Worm (Caenorhabditis elegans): ENCODE data around the gene fkh-5.
A peak's percentile ranks its signal among the peaks of the same experiment; 100 is the strongest.

Gene fkh-5

DNA sequence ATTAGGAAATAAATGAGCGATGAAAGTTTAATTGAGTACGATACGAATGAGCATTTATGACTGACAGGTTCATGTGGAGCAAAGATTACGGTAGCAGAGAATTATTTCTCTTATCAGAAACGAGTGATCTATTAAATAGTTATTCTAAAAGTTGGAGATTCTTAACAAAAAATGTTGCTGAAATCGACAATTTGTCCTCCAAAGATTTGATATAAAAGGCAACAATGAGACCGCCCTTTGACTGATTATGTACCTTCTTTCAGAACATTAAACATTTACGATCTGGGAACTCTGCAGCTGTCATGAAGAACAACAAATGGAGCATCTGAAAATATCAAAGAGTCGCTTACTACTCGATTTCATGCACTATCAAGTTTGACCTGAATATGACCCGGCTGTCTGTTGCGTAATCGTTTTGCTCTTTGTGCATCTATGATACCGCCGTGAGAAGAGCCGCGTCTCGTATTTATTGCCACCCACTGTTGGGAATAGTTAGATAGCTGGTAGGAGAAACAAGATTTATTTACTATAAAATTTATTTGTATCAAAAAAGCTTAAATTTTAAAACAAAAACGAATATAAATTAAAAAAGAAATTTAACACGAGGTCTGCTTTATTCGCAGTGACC is 34.8 kb upstream of the fkh-5 start, which contains the start of gene pal-1:
TSS of gene pal-1 (minus strand) at position 51 of the 628 bp plus-strand sequence.
- TF ChIP-seq nhr-2 (tag; optimal IDR thresholded peaks at IDR 0.05) (peak; percentile 53), bed-3 (GFP tag; optimal IDR thresholded peaks at IDR 0.05) (no peak), zip-8 (tag; optimal IDR thresholded peaks at IDR 0.05) (peak; percentile 60), mep-1 (tag; optimal IDR thresholded peaks at IDR 0.05) (no peak), pha-4 (tag; optimal IDR thresholded peaks at IDR 0.05) (no peak), sptf-1 (tag; optimal IDR thresholded peaks at IDR 0.05) (no peak), elt-1 (tag; optimal IDR thresholded peaks at IDR 0.05; ENCODE audit: borderline replicate concordance, insufficient read depth) (no peak), drap-1 (GFP tag; optimal IDR thresholded peaks at IDR 0.05) (no peak), mls-2 (tag; optimal IDR thresholded peaks at IDR 0.05) (no peak), nhr-237 (tag; optimal IDR thresholded peaks at IDR 0.05) (no peak), blmp-1 (tag; optimal IDR thresholded peaks at IDR 0.05) (no peak)

- TF ChIP-seq tbx-8 (GFP tag; optimal IDR thresholded peaks at IDR 0.05), result no peak
Observed at ce11 chrIII:4811195-4811594, 33.3 kb upstream of the fkh-5 start, which contains the start of gene C38D4.7. Gene C38D4.7, minus strand, starts transcription at chrIII:4811295.

DNA sequence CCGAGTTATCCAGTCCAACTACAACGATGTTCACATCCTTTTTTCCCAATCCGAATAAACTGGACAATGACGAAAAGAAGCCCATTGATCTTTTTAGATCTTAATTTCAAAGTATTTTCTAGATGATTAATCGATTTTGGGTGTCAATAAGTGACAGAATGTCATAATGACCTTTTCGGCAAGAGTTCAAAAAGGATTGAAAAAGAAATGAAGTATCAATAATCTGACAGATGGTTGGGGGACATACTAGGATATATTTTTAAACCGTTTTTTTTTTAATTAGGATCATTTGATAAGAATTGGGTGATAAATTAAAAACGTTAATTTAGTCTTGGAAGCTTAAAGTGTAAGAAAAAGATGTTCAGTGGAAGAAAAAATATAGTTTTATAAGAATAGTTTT is 29.7 kb upstream of the fkh-5 start, which contains the start of gene arl-6:
TSS of gene arl-6 (minus strand) at position 101 of the 400 bp plus-strand sequence.
- TF ChIP-seq flh-1 (GFP tag; optimal IDR thresholded peaks at IDR 0.05) (no peak), unc-39 (tag; optimal IDR thresholded peaks at IDR 0.05) (no peak), blmp-1 (tag; optimal IDR thresholded peaks at IDR 0.05) (no peak), zip-8 (tag; optimal IDR thresholded peaks at IDR 0.05) (no peak), unc-120 (tag; optimal IDR thresholded peaks at IDR 0.05; ENCODE audit: poor library complexity, severe bottlenecking) (no peak), nhr-2 (tag; optimal IDR thresholded peaks at IDR 0.05) (no peak), mab-5 (tag; optimal IDR thresholded peaks at IDR 0.05) (no peak), ceh-43 (GFP tag; optimal IDR thresholded peaks at IDR 0.05) (no peak), nhr-237 (tag; optimal IDR thresholded peaks at IDR 0.05) (no peak)

DNA sequence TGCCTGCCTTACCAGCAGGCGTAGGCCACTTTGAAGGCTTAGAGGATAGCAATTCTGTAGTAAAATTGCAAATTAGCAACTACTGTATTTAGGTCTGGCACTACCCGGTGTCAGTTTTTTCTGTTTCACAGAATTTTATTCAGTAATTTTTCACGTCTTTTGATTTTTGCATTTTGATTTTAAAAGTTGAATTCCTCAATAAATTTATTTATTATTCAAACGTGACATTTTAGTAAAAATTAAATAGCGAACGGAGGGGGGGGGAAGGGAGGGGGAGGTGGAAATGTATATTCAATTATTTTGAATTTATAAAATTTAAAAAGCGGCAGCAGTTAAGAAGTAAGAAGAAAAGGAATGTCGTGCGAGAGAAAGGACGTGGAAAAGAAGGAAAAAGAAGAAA is 27.2 kb upstream of the fkh-5 start, which contains the start of gene F26A1.4:
TSS of gene F26A1.4 (plus strand) at position 301 of the 400 bp plus-strand sequence.
- TF ChIP-seq bed-3 (GFP tag; optimal IDR thresholded peaks at IDR 0.05) (no peak), ceh-43 (GFP tag; optimal IDR thresholded peaks at IDR 0.05) (no peak)

DNA sequence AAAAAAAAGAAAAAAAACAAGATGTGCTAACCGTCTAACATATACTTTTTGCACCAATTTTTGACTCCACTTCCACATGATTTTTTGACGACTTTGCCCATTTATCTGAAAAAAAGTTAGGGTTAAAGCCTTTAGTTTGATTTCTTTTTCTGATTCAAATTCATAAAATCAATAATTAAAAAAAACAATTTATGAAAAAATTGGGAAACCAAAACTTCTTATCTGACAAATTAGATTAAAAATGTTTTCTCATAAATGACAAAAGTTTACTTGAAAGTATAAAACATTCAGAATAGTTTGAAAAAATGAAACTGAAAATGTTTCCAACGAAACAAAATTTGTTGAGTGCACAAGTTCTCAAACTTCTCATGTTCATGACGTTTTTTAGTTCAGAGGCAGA is 24.6 kb upstream of the fkh-5 start, which contains the start of gene F26A1.7:
TSS of gene F26A1.7 (minus strand) at position 101 of the 400 bp plus-strand sequence.
- TF ChIP-seq M03D4.4 (tag; optimal IDR thresholded peaks at IDR 0.05) (no peak), nhr-76 (tag; optimal IDR thresholded peaks at IDR 0.05) (no peak), snpc-4 (tag; optimal IDR thresholded peaks at IDR 0.05) (no peak), lsy-2 (tag; optimal IDR thresholded peaks at IDR 0.05) (no peak), nhr-12 (tag; optimal IDR thresholded peaks at IDR 0.05) (no peak), nhr-2 (tag; optimal IDR thresholded peaks at IDR 0.05) (no peak), blmp-1 (tag; optimal IDR thresholded peaks at IDR 0.05) (no peak), flh-1 (GFP tag; optimal IDR thresholded peaks at IDR 0.05) (no peak), hlh-1 (tag; optimal IDR thresholded peaks at IDR 0.05) (no peak), mls-2 (tag; optimal IDR thresholded peaks at IDR 0.05) (no peak), unc-120 (tag; optimal IDR thresholded peaks at IDR 0.05; ENCODE audit: poor library complexity, severe bottlenecking) (no peak), ceh-83 (GFP tag; optimal IDR thresholded peaks at IDR 0.05) (no peak), nhr-28 (tag; optimal IDR thresholded peaks at IDR 0.05) (no peak), nhr-237 (tag; optimal IDR thresholded peaks at IDR 0.05) (no peak), lin-32 (GFP tag; optimal IDR thresholded peaks at IDR 0.05) (no peak), zip-8 (tag; optimal IDR thresholded peaks at IDR 0.05) (no peak), tbx-8 (GFP tag; optimal IDR thresholded peaks at IDR 0.05) (no peak), elt-3 (tag; optimal IDR thresholded peaks at IDR 0.05) (no peak), ces-1 (GFP tag; optimal IDR thresholded peaks at IDR 0.05) (no peak), unc-39 (tag; optimal IDR thresholded peaks at IDR 0.05) (no peak)

- no peak for TF ChIP-seq cnd-1 (tag; optimal IDR thresholded peaks at IDR 0.05)
- TF ChIP-seq lin-32 (GFP tag; optimal IDR thresholded peaks at IDR 0.05), result no peak
- no peak for TF ChIP-seq nhr-12 (tag; optimal IDR thresholded peaks at IDR 0.05)
- no peak for TF ChIP-seq pha-4 (tag; optimal IDR thresholded peaks at IDR 0.05)
- no peak for TF ChIP-seq ceh-83 (GFP tag; optimal IDR thresholded peaks at IDR 0.05)
- TF ChIP-seq ztf-11 (tag; optimal IDR thresholded peaks at IDR 0.05), result no peak
- TF ChIP-seq ceh-43 (GFP tag; optimal IDR thresholded peaks at IDR 0.05), result no peak
- no peak for TF ChIP-seq lsy-2 (tag; optimal IDR thresholded peaks at IDR 0.05)
- TF ChIP-seq unc-62 (GFP tag; optimal IDR thresholded peaks at IDR 0.05), result no peak
- no peak for TF ChIP-seq elt-1 (tag; optimal IDR thresholded peaks at IDR 0.05; ENCODE audit: borderline replicate concordance, insufficient read depth)
- no peak for TF ChIP-seq sptf-1 (tag; optimal IDR thresholded peaks at IDR 0.05)
- no peak for TF ChIP-seq mep-1 (tag; optimal IDR thresholded peaks at IDR 0.05)
- TF ChIP-seq nhr-237 (tag; optimal IDR thresholded peaks at IDR 0.05), result no peak
- TF ChIP-seq ceh-39 (tag; optimal IDR thresholded peaks at IDR 0.05), result no peak
- TF ChIP-seq snpc-4 (tag; optimal IDR thresholded peaks at IDR 0.05), result no peak
Observed at ce11 chrIII:4822140-4822539, 22.3 kb upstream of the fkh-5 start, which contains the start of gene F26A1.8. Gene F26A1.8, minus strand, starts transcription at chrIII:4822240.

Data from whole organism, mixed stage, embryonic.